Worm (Caenorhabditis elegans) whole organism, L3 larva: Measurements from ENCODE around the gene lon-3.

ENCODE experiments used
- nhr-76 ChIP-seq: fragments of 150-350 bp; sonication (generic microtip); optimal IDR thresholded peaks from 5 replicates; lab custom pipeline; 2014; ENCODE audit warnings: missing biosample characterization, missing genetic modification characterization
- ztf-11 ChIP-seq: fragments of 150-350 bp; optimal IDR thresholded peaks from 2 replicates; lab custom pipeline; 2014; ENCODE audit warnings: missing biosample characterization, missing genetic modification characterization

DNA sequence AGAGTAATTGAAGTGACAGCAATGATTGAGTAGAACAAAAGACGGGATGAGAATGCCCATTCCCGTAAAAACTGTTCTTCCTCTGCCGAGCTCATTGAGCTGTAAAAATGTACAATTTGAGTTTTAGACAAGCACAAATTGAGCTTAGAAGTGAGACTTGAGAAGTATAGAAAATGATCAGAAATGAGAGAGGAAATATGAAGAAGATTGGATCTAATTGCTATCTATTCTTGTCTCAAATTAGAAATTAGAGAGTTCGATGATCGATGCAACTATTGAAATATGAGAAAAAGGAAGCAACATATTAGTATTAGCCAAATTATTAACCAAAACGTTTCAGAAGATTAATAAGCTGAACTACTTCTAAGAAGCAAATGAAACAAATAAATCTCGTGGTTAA is 28.3 kb downstream of the lon-3 start, which contains the start of gene ZK863.1:
- no peak for TF ChIP-seq nhr-76 (tag; lab: Kevin White, UChicago)
- no peak for TF ChIP-seq ztf-11 (tag; lab: Kevin White, UChicago)
